Worm (Caenorhabditis elegans) whole organism, young adult: Measurements from ENCODE around the gene abhd-14.

Experiments used
- B0019.2 ChIP-seq: fragments of 200-800 bp; sonication (Bioruptor generic); conservative IDR thresholded peaks from 2 replicates; pipeline ENCODE4 v1.3.6; 2022; ENCODE audit warnings: missing genetic modification reagents, missing genetic modification characterization, missing compliant biosample characterization
- B0035.1 ChIP-seq: sonication (generic microtip); optimal IDR thresholded peaks from 2 replicates; lab custom pipeline; 2016; ENCODE audit warnings: missing genetic modification characterization, mild to moderate bottlenecking, missing compliant biosample characterization, missing genotype, missing genetic modification reagents
- D2030.7 ChIP-seq: fragments of 200-800 bp; sonication (Bioruptor generic); IDR thresholded peaks from 2 replicates; pipeline ENCODE4 v1.3.6; 2022; ENCODE audit warnings: missing genetic modification reagents, missing genetic modification characterization, missing compliant biosample characterization
- F49E8.2 ChIP-seq: sonication (generic microtip); optimal IDR thresholded peaks from 3 replicates; lab custom pipeline; 2017; ENCODE audit warnings: missing genetic modification characterization, mild to moderate bottlenecking, missing compliant biosample characterization, antibody characterized with exemption, moderate library complexity; ENCODE audit not compliant: insufficient read depth
- T07F8.4 ChIP-seq: sonication (generic microtip); optimal IDR thresholded peaks from 2 replicates; lab custom pipeline; 2016; ENCODE audit warnings: mild to moderate bottlenecking, missing genetic modification characterization, moderate library complexity, missing compliant biosample characterization
- ama-1 ChIP-seq, 3 experiments: fragments of 150-350 bp in 1 of 3; sonication (generic microtip) in 2 of 3; optimal IDR thresholded peaks; 2 replicates each; lab custom pipeline; 2014 to 2018; ENCODE audit warnings: missing biosample characterization in 2 of 3, missing genetic modification characterization in 2 of 3, missing genetic modification reagents in 2 of 3
- attf-3 ChIP-seq: fragments of 200-800 bp; sonication (Bioruptor generic); conservative IDR thresholded peaks from 2 replicates; pipeline ENCODE4 v1.3.6; 2022; ENCODE audit warnings: missing genetic modification reagents, missing genetic modification characterization, missing compliant biosample characterization
- attf-5 ChIP-seq: fragments of 200-800 bp; sonication (Bioruptor generic); optimal IDR thresholded peaks from 2 replicates; lab custom pipeline; 2018; ENCODE audit warnings: mild to moderate bottlenecking, missing genetic modification characterization, missing compliant biosample characterization
- ceh-27 ChIP-seq: fragments of 200-800 bp; sonication (Bioruptor generic); optimal IDR thresholded peaks from 2 replicates; lab custom pipeline; 2018; ENCODE audit warnings: mild to moderate bottlenecking, missing genetic modification characterization, moderate library complexity, missing compliant biosample characterization
- ceh-58 ChIP-seq: fragments of 200-800 bp; sonication (Bioruptor generic); IDR thresholded peaks from 2 replicates; pipeline ENCODE4 v1.3.6; 2022; ENCODE audit warnings: missing genetic modification characterization, missing compliant biosample characterization
- ceh-91 ChIP-seq: fragments of 200-800 bp; sonication (Bioruptor generic); IDR thresholded peaks from 2 replicates; pipeline ENCODE4 v1.3.6; 2022; ENCODE audit warnings: missing genetic modification reagents, missing genetic modification characterization, missing compliant biosample characterization
- dpl-1 ChIP-seq: fragments of 150-350 bp; optimal IDR thresholded peaks from 2 replicates; lab custom pipeline; 2014; ENCODE audit warnings: missing biosample characterization, missing genetic modification reagents, missing genetic modification characterization
- efl-1 ChIP-seq: fragments of 150-350 bp; optimal IDR thresholded peaks from 2 replicates; lab custom pipeline; 2014; ENCODE audit warnings: missing biosample characterization, missing genetic modification reagents, missing genetic modification characterization
- fkh-3 ChIP-seq: sonication (generic microtip); optimal IDR thresholded peaks from 2 replicates; lab custom pipeline; 2016; ENCODE audit warnings: mild to moderate bottlenecking, missing genetic modification characterization, missing compliant biosample characterization
- hrde-1 ChIP-seq: sonication (generic microtip); optimal IDR thresholded peaks from 2 replicates; lab custom pipeline; 2016; ENCODE audit warnings: missing genetic modification characterization, mild to moderate bottlenecking, missing compliant biosample characterization, moderate library complexity, missing genotype, missing genetic modification reagents, borderline replicate concordance
- lir-1 ChIP-seq: fragments of 200-800 bp; sonication (Bioruptor generic); conservative IDR thresholded peaks from 2 replicates; pipeline ENCODE4 v1.3.6; 2022; ENCODE audit warnings: missing genetic modification reagents, missing genetic modification characterization, missing compliant biosample characterization
- lsy-27 ChIP-seq: sonication (generic microtip); optimal IDR thresholded peaks from 2 replicates; lab custom pipeline; 2017; ENCODE audit warnings: missing genetic modification characterization, mild to moderate bottlenecking, missing compliant biosample characterization, antibody characterized with exemption, missing genotype, borderline replicate concordance; ENCODE audit not compliant: insufficient read depth
- madf-10 ChIP-seq: sonication (generic microtip); optimal IDR thresholded peaks from 2 replicates; lab custom pipeline; 2016; ENCODE audit warnings: mild to moderate bottlenecking, missing genetic modification characterization, missing compliant biosample characterization
- madf-3 ChIP-seq: fragments of 200-800 bp; sonication (Bioruptor generic); IDR thresholded peaks from 2 replicates; pipeline ENCODE4 v1.3.6; 2022; ENCODE audit warnings: missing genetic modification reagents, missing genetic modification characterization, missing compliant biosample characterization
- mxl-1 ChIP-seq: sonication (generic microtip); optimal IDR thresholded peaks from 2 replicates; lab custom pipeline; 2016; ENCODE audit warnings: missing genetic modification characterization, missing compliant biosample characterization
- nfyb-1 ChIP-seq: fragments of 200-800 bp; sonication (Bioruptor generic); IDR thresholded peaks from 2 replicates; pipeline ENCODE4 v1.3.6; 2022; ENCODE audit warnings: missing genetic modification reagents, missing genetic modification characterization, missing compliant biosample characterization
- nhr-90 ChIP-seq: sonication (generic microtip); optimal IDR thresholded peaks from 2 replicates; lab custom pipeline; 2016; ENCODE audit warnings: missing genotype, mild to moderate bottlenecking, missing genetic modification characterization, missing compliant biosample characterization
- pbrm-1 ChIP-seq: fragments of 200-800 bp; sonication (Bioruptor generic); IDR thresholded peaks from 2 replicates; pipeline ENCODE4 v1.3.6; 2022; ENCODE audit warnings: missing genetic modification reagents, missing genetic modification characterization, missing compliant biosample characterization
- pha-4 ChIP-seq: fragments of 150-350 bp; sonication (generic microtip); optimal IDR thresholded peaks from 2 replicates; lab custom pipeline; 2014; ENCODE audit warnings: missing biosample characterization, missing genetic modification reagents, missing genetic modification characterization
- sea-2 ChIP-seq: fragments of 200-800 bp; sonication (Bioruptor generic); IDR thresholded peaks from 2 replicates; pipeline ENCODE4 v1.3.6; 2022; ENCODE audit warnings: missing genetic modification characterization, missing compliant biosample characterization
- snpc-1.1 ChIP-seq: sonication (generic microtip); optimal IDR thresholded peaks from 2 replicates; lab custom pipeline; 2017; ENCODE audit warnings: missing genetic modification characterization, mild to moderate bottlenecking, missing compliant biosample characterization, antibody characterized with exemption, moderate library complexity, missing genotype, missing genetic modification reagents; ENCODE audit not compliant: insufficient read depth
- snpc-1.3 ChIP-seq: sonication (generic microtip); optimal IDR thresholded peaks from 2 replicates; lab custom pipeline; 2017; ENCODE audit warnings: missing genetic modification characterization, mild to moderate bottlenecking, missing compliant biosample characterization, antibody characterized with exemption, moderate library complexity, missing genotype, missing genetic modification reagents; ENCODE audit not compliant: insufficient read depth
- zfh-2 ChIP-seq: fragments of 200-800 bp; sonication (Bioruptor generic); conservative IDR thresholded peaks from 2 replicates; pipeline ENCODE4 v1.3.6; 2022; ENCODE audit warnings: missing genetic modification reagents, missing genetic modification characterization, missing compliant biosample characterization
- ztf-28 ChIP-seq: fragments of 200-800 bp; sonication (Bioruptor generic); IDR thresholded peaks from 2 replicates; pipeline ENCODE4 v1.3.6; 2022; ENCODE audit warnings: missing genetic modification reagents, missing genetic modification characterization, missing compliant biosample characterization
- ztf-3 ChIP-seq: fragments of 200-800 bp; sonication (Bioruptor generic); optimal IDR thresholded peaks from 2 replicates; lab custom pipeline; 2018; ENCODE audit warnings: mild to moderate bottlenecking, missing genetic modification characterization, missing compliant biosample characterization
- ztf-6 ChIP-seq: fragments of 200-800 bp; sonication (Bioruptor generic); IDR thresholded peaks from 2 replicates; pipeline ENCODE4 v1.3.6; 2022; ENCODE audit warnings: missing genetic modification reagents, missing genetic modification characterization, missing compliant biosample characterization

Gene abhd-14

DNA sequence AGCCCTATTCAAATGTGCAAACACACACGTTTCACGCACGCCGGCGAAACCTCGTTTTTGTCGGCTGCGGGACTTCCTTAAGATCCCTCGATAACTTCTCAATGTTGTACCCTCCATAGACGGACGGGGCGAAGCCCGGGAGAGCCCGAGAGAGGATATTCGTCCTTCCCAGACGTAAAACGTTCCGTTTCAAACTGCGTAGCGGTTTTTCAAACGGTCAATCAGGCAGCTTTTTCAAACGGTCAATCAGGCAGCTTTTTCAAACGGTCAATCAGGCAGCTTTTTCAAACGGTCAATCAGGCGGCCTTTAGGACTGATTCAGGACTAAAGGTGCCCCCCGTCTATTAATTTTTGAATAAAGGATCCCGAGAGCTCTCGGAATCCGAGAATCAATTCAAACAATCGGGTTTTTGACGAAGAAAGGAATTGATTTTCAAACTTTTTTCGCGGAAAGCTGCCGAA is 38.6 kb downstream of the abhd-14 start (continued):
- no peak for TF ChIP-seq ztf-6
- peak; percentile 68 for TF ChIP-seq lir-1 (GFP tag; lab: Robert Waterston, UW)
- no peak for TF ChIP-seq mxl-1 (tag; lab: Kevin White, UChicago)
- TF ChIP-seq B0035.1: no peak
- 0 out of 2 replicates have a peak, but pooled peaks have one; percentile 52 for TF ChIP-seq ceh-58 (GFP tag; lab: Robert Waterston, UW)
- TF ChIP-seq ztf-28 (GFP tag; lab: Robert Waterston, UW): peak; percentile 92
- TF ChIP-seq hrde-1 (tag; lab: Kevin White, UChicago): peak; percentile 91
- TF ChIP-seq attf-5 (GFP tag; lab: Kevin White, UChicago): peak; percentile 4
- TF ChIP-seq madf-3: peak; percentile 89
- TF ChIP-seq ztf-3 (GFP tag; lab: Kevin White, UChicago): no peak
- peak; percentile 49 for TF ChIP-seq lsy-27 (tag; lab: Kevin White, UChicago)

DNA sequence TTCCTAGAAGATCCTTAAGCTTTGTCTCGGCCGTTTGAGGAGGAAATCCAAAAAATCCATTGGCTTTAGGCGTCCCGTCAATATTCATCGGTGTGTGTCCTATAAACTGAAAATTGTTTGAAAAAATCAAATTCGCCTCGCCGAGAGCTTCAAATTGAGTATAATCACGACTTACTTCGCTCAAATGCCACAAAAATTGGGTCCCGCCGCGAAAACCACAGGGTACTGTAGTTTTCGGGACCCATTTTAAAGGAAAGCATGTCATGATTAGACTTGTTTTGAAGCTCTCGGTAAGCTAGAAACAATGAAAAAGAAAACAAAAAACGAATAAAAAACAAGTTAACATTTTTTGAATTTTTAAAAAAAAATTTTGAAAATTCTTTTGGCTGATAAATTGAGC is 39.5 kb downstream of the abhd-14 start, which contains the start of gene egrh-2:
Gene egrh-2, minus strand, starts transcription at position 101 of the 400 bp plus-strand sequence.
- no peak for TF ChIP-seq ztf-28 (GFP tag; lab: Robert Waterston, UW)
- TF ChIP-seq T07F8.4 (tag; lab: Kevin White, UChicago): no peak
- TF ChIP-seq attf-3 (GFP tag; lab: Robert Waterston, UW): no peak
- no peak for TF ChIP-seq dpl-1 (GFP tag; lab: Kevin White, UChicago)
- TF ChIP-seq attf-5 (GFP tag; lab: Kevin White, UChicago): no peak
- no peak for TF ChIP-seq fkh-3 (tag; lab: Kevin White, UChicago)
- TF ChIP-seq zfh-2 (GFP tag; lab: Robert Waterston, UW): no peak
- no peak for TF ChIP-seq efl-1 (GFP tag; lab: Kevin White, UChicago)
- no peak for TF ChIP-seq snpc-1.1 (tag; lab: Kevin White, UChicago)

DNA sequence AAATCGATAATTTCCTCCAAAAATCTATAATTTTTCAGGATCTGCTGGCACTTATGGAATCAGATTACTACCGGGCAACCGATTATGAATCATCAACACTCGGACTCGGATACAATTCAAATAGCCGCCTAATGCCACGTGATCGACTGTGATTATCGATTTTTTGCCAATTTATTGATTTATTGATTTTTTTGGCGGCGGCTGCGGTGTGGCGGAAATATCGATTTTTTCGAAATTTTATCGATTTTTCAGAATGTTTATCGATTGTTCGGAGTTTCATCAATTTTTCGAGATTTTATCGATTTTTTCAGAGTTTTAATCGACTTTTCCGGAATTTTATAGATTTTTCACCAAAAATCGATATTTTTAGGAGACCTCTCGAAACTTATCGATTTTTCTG is 46.3 kb downstream of the abhd-14 start:
- no peak for TF ChIP-seq nfyb-1 (GFP tag; lab: Robert Waterston, UW)
- TF ChIP-seq snpc-1.3 (tag; lab: Kevin White, UChicago): no peak
- TF ChIP-seq ama-1 (optimal IDR thresholded peaks at IDR 0.05; lab: Kevin White, UChicago): no peak
- no peak for TF ChIP-seq ama-1 (GFP tag; optimal IDR thresholded peaks at IDR 0.05; lab: Kevin White, UChicago)
- TF ChIP-seq B0019.2: no peak
- TF ChIP-seq F49E8.2 (tag; lab: Kevin White, UChicago): no peak
- TF ChIP-seq nhr-90 (tag; lab: Kevin White, UChicago): no peak
- TF ChIP-seq ceh-58 (GFP tag; lab: Robert Waterston, UW): no peak
- no peak for TF ChIP-seq ceh-91 (GFP tag; lab: Robert Waterston, UW)
- no peak for TF ChIP-seq ceh-27 (GFP tag; lab: Kevin White, UChicago)
- TF ChIP-seq pha-4 (tag; lab: Kevin White, UChicago): no peak
- no peak for TF ChIP-seq madf-10 (tag; lab: Kevin White, UChicago)
- no peak for TF ChIP-seq pbrm-1
- TF ChIP-seq lir-1 (GFP tag; lab: Robert Waterston, UW): no peak
- TF ChIP-seq D2030.7 (GFP tag; lab: Robert Waterston, UW): no peak
- no peak for TF ChIP-seq sea-2 (GFP tag; lab: Robert Waterston, UW)
